Worm (Caenorhabditis elegans) whole organism, L4 larva: Measurements from ENCODE around the gene F18E9.3.

Experiments used
- ceh-82 ChIP-seq: sonication (generic microtip); optimal IDR thresholded peaks from 2 replicates; lab custom pipeline; 2017; ENCODE audit warnings: missing biosample characterization, missing genetic modification characterization
- daf-19 ChIP-seq: fragments of 200-800 bp; sonication (Bioruptor generic); conservative IDR thresholded peaks from 2 replicates; pipeline ENCODE4 v1.3.6; 2022; ENCODE audit warnings: missing genetic modification characterization, missing compliant biosample characterization
- dmd-9 ChIP-seq: fragments of 200-800 bp; sonication (Bioruptor generic); IDR thresholded peaks from 2 replicates; pipeline ENCODE4 v1.3.6; 2022; ENCODE audit warnings: missing genetic modification reagents, missing genetic modification characterization, missing compliant biosample characterization
- egl-27 ChIP-seq: sonication (generic microtip); optimal IDR thresholded peaks from 3 replicates; lab custom pipeline; 2017; ENCODE audit warnings: missing biosample characterization, missing genetic modification reagents, missing genetic modification characterization
- lin-13 ChIP-seq: fragments of 150-350 bp; optimal IDR thresholded peaks from 2 replicates; lab custom pipeline; 2014; ENCODE audit warnings: missing biosample characterization, missing genetic modification reagents, missing genetic modification characterization
- nhr-237 ChIP-seq: sonication (generic microtip); optimal IDR thresholded peaks from 2 replicates; lab custom pipeline; 2017; ENCODE audit warnings: missing biosample characterization, missing genetic modification characterization
- nhr-77 ChIP-seq: fragments of 150-350 bp; optimal IDR thresholded peaks from 2 replicates; lab custom pipeline; 2014; ENCODE audit warnings: missing biosample characterization, missing genetic modification characterization
- snpc-1.2 ChIP-seq: fragments of 200-800 bp; sonication (Bioruptor generic); IDR thresholded peaks from 2 replicates; pipeline ENCODE4 v1.3.6; 2022; ENCODE audit warnings: missing genetic modification reagents, missing genetic modification characterization, missing compliant biosample characterization
- snpc-4 ChIP-seq: fragments of 150-350 bp; optimal IDR thresholded peaks from 2 replicates; lab custom pipeline; 2014; ENCODE audit warnings: missing biosample characterization, missing genetic modification characterization
- tra-1 ChIP-seq: fragments of 200-800 bp; sonication (Bioruptor generic); IDR thresholded peaks from 2 replicates; pipeline ENCODE4 v1.3.6; 2022; ENCODE audit warnings: missing genetic modification reagents, missing genetic modification characterization, missing compliant biosample characterization
- unc-39 ChIP-seq: sonication (generic microtip); optimal IDR thresholded peaks from 2 replicates; lab custom pipeline; 2017; ENCODE audit warnings: missing biosample characterization, missing genetic modification characterization
- zag-1 ChIP-seq: fragments of 150-350 bp; optimal IDR thresholded peaks from 2 replicates; lab custom pipeline; 2014; ENCODE audit warnings: missing biosample characterization, missing genetic modification characterization

ce11 chrX:8567166-8567565, 18.8 kb upstream of the F18E9.3 start:
- TF ChIP-seq nhr-237 (tag; lab: Kevin White, UChicago) = no peak
- no peak for TF ChIP-seq ceh-82 (tag; lab: Kevin White, UChicago)
- TF ChIP-seq unc-39 = no peak
- no peak for TF ChIP-seq egl-27 (tag; lab: Kevin White, UChicago)
- TF ChIP-seq lin-13 (GFP tag; lab: Kevin White, UChicago) = no peak
- TF ChIP-seq snpc-1.2 (GFP tag; lab: Robert Waterston, UW) = no peak
- TF ChIP-seq zag-1 (tag; lab: Kevin White, UChicago) = no peak
- TF ChIP-seq daf-19 (GFP tag; lab: Robert Waterston, UW) = no peak
- TF ChIP-seq dmd-9 (GFP tag; lab: Robert Waterston, UW) = no peak
- peak; percentile 68 for TF ChIP-seq nhr-77 (tag; lab: Kevin White, UChicago)
- TF ChIP-seq snpc-4 (tag; lab: Kevin White, UChicago) = no peak
- TF ChIP-seq tra-1 (GFP tag; lab: Robert Waterston, UW) = peak; percentile 100
